Worm (Caenorhabditis elegans): ENCODE results near the gene fbxb-34.
"Not testable (repeated sequence)": the region's sequence is repeated elsewhere in the genome, so short reads cannot be mapped to it uniquely, and the experiment has no call there.

The fbxb-34 gene

DNA sequence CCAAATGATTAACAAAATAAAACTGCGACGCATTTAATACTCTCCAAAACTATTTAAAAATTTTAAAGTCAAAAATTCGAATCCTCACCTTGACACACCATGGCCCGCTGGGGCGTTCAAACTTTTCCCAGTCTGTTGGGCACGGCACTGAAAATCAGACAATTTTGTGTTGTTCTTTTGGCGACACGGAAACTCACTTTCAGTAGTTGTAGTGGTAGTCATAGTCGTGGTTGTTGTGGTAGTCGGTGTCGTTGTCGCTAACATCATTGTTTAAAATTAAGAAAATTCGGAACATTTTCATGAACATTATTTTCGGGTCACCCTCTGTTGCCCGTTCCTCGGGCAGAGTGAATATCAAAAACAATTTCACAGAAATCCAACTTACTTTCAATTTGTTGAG lies 24.7 kb downstream of the fbxb-34 start, which contains the start of gene clec-118:
TSS of gene clec-118 (minus strand) at position 101 of the 400 bp plus-strand sequence.
- not testable (repeated sequence) for TF ChIP-seq nhr-28 (tag; optimal IDR thresholded peaks at IDR 0.05); unc-39 (tag; optimal IDR thresholded peaks at IDR 0.05); ces-1 (GFP tag; optimal IDR thresholded peaks at IDR 0.05)

DNA sequence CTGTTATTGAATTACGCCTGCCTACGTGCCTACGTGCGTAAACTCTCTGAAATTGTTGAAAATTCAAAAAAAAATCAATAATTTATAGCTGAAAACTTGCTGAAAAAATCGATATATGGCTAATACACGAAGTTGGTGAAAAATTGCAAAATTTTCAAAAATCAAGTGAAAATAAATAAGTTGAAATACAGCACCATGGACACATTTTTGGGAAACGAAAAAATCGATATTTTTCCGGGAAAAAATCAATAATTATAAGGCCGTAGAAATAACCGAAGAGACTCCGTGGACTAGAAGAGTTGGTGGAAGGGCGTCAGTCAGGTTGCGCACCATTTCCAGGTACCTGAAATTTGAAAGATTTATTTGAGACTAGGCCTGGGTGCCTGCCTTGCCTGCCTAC lies 27.1 kb downstream of the fbxb-34 start:
- TF ChIP-seq mab-5 (tag; optimal IDR thresholded peaks at IDR 0.05) = no peak
- TF ChIP-seq nhr-2 (tag; optimal IDR thresholded peaks at IDR 0.05) = no peak
- TF ChIP-seq nhr-76 (tag; optimal IDR thresholded peaks at IDR 0.05) = no peak
- no peak for TF ChIP-seq mep-1 (tag; optimal IDR thresholded peaks at IDR 0.05)
- no peak for TF ChIP-seq drap-1 (GFP tag; optimal IDR thresholded peaks at IDR 0.05)
- no peak for TF ChIP-seq nhr-12 (tag; optimal IDR thresholded peaks at IDR 0.05)
- no peak for TF ChIP-seq hlh-1 (tag; optimal IDR thresholded peaks at IDR 0.05)
- no peak for TF ChIP-seq nhr-237 (tag; optimal IDR thresholded peaks at IDR 0.05)
- TF ChIP-seq unc-39 (tag; optimal IDR thresholded peaks at IDR 0.05) = no peak
- TF ChIP-seq ces-1 (GFP tag; optimal IDR thresholded peaks at IDR 0.05) = no peak
- no peak for TF ChIP-seq lin-32 (GFP tag; optimal IDR thresholded peaks at IDR 0.05)
- TF ChIP-seq tbx-8 (GFP tag; optimal IDR thresholded peaks at IDR 0.05) = no peak
- no peak for TF ChIP-seq ceh-83 (GFP tag; optimal IDR thresholded peaks at IDR 0.05)
- no peak for TF ChIP-seq lin-13 (tag; optimal IDR thresholded peaks at IDR 0.05)
- no peak for TF ChIP-seq elt-3 (tag; optimal IDR thresholded peaks at IDR 0.05)
- no peak for TF ChIP-seq sptf-1 (tag; optimal IDR thresholded peaks at IDR 0.05)
- TF ChIP-seq bed-3 (GFP tag; optimal IDR thresholded peaks at IDR 0.05) = no peak
- no peak for TF ChIP-seq elt-1 (tag; optimal IDR thresholded peaks at IDR 0.05; ENCODE audit: borderline replicate concordance, insufficient read depth)
- TF ChIP-seq pha-4 (tag; optimal IDR thresholded peaks at IDR 0.05) = no peak

DNA sequence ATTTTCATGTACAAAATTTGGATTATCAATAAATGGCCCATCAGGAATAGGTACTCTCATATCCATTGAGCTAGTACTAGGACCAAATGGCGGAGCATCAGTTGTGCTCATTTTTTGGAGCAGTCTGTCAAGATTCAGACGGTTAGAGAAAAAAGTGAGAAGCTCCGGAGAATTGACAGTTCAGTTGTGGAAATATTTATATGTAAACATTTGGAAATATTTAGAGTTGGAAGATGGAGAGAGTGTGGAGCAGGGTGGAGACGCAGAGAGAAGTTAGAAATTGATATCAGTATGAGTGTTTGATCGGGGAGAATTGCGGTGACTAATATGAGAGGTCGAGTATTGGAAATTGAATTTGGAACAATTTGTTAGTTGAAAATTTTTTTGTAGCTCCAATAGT lies 33.5 kb downstream of the fbxb-34 start:
- TF ChIP-seq pha-4 (tag; optimal IDR thresholded peaks at IDR 0.05) = no peak

DNA sequence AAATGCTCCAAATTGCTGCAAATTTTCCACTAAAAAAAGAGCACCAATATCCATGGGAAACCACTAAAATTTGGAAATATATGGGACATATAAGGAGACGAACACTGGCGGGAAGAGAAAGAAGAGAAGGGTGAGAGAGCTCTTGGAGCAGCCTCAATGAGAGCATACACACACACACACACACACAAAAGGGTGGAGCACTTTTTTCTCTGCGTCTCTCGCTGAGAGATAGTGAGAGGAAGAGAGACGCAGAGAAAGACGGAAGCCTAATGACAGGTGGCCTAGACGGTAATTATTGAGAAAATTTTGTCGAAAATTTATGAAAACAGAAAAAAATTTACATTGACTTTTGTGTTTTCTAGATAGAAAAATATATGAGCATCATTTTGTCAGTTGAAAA lies 34.8 kb downstream of the fbxb-34 start:
- TF ChIP-seq mep-1 (tag; optimal IDR thresholded peaks at IDR 0.05) (peak; percentile 66), flh-1 (GFP tag; optimal IDR thresholded peaks at IDR 0.05) (no peak), sptf-1 (tag; optimal IDR thresholded peaks at IDR 0.05) (peak; percentile 10), pha-4 (tag; optimal IDR thresholded peaks at IDR 0.05) (peak; percentile 39), unc-39 (tag; optimal IDR thresholded peaks at IDR 0.05) (no peak), ces-1 (GFP tag; optimal IDR thresholded peaks at IDR 0.05) (peak; percentile 61), ham-2 (GFP tag; optimal IDR thresholded peaks at IDR 0.05) (no peak), hlh-1 (tag; optimal IDR thresholded peaks at IDR 0.05) (peak; percentile 39), unc-120 (tag; optimal IDR thresholded peaks at IDR 0.05; ENCODE audit: poor library complexity, severe bottlenecking) (peak; percentile 83), lin-32 (GFP tag; optimal IDR thresholded peaks at IDR 0.05) (peak; percentile 81), unc-62 (GFP tag; optimal IDR thresholded peaks at IDR 0.05) (peak; percentile 17)

DNA sequence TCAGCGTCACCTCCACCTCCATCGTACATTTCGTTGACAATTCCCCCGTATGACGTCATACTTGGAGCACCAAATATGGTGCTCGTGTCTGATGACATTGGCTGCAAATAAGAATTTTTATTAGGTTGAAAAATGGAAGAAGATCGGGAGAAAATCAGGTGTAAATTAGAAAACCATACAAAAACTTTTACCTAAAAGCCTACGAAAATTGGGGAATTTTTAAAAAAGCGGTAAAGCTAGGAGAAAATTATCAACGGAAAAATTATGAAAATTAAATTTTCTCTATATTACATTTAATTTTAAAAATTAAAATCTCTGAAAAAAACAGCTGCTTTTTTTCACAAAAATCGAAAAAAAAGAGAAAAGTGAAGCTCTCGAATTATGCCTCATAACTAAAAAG lies 36.8 kb downstream of the fbxb-34 start, which contains the start of gene T04B8.5:
TSS of gene T04B8.5 (minus strand) at position 101 of the 400 bp plus-strand sequence.
- TF ChIP-seq elt-1 (tag; optimal IDR thresholded peaks at IDR 0.05; ENCODE audit: borderline replicate concordance, insufficient read depth) = no peak
- peak; percentile 86 for TF ChIP-seq zip-8 (tag; optimal IDR thresholded peaks at IDR 0.05)

DNA sequence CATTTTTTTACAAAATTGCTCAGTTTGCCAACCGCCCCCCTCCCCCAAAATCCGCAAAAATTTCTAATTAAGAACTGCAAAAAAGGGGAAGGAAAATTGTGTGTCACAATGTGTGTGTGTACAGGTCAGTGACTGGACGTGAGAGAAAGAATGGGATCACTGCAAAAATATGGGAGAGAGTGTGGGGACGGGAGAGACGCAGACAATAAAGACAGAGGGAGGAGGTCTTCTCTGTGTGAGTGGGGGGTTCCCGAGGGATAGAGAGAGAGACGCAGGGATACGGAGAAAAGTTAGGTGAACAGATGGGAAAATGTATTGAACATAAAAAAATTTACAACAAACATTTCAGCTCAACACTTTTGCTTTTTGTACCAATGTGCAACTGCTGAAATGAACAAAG lies 38.3 kb downstream of the fbxb-34 start:
- TF ChIP-seq mep-1 (tag; optimal IDR thresholded peaks at IDR 0.05) (peak; percentile 53), sptf-1 (tag; optimal IDR thresholded peaks at IDR 0.05) (no peak), elt-3 (tag; optimal IDR thresholded peaks at IDR 0.05) (no peak), unc-62 (GFP tag; optimal IDR thresholded peaks at IDR 0.05) (peak; percentile 42), ceh-39 (tag; optimal IDR thresholded peaks at IDR 0.05) (peak; percentile 13), elt-1 (tag; optimal IDR thresholded peaks at IDR 0.05; ENCODE audit: borderline replicate concordance, insufficient read depth) (no peak), lin-13 (tag; optimal IDR thresholded peaks at IDR 0.05) (peak; percentile 6), nhr-2 (tag; optimal IDR thresholded peaks at IDR 0.05) (peak; percentile 90)

DNA sequence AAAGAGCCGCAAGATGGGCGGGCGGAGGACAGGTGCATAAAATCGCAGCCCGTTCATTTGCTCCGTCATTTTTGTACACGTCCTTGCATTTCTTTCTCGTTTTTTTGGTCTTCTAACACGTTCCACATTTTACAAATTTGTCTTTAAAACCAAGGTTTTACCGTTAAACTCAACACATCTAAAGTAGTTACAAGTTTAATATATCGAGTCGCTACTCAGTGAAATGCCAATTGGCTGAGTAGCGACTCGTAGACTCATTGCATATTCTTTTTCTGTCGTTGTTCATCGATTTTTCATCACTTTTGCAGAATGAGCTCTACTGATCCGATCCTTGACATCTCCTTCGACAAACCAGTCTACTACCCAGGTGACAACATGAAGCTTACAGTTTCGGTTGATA lies 39.6 kb downstream of the fbxb-34 start, which contains the start of gene arrd-1:
TSS of gene arrd-1 (plus strand) at position 301 of the 400 bp plus-strand sequence.
- TF ChIP-seq flh-1 (GFP tag; optimal IDR thresholded peaks at IDR 0.05) = no peak
- TF ChIP-seq sptf-1 (tag; optimal IDR thresholded peaks at IDR 0.05) = no peak
- TF ChIP-seq lin-13 (tag; optimal IDR thresholded peaks at IDR 0.05) = no peak
- TF ChIP-seq elt-3 (tag; optimal IDR thresholded peaks at IDR 0.05) = no peak
- no peak for TF ChIP-seq snpc-4 (tag; optimal IDR thresholded peaks at IDR 0.05)
- no peak for TF ChIP-seq lsy-2 (tag; optimal IDR thresholded peaks at IDR 0.05)
- no peak for TF ChIP-seq mls-2 (tag; optimal IDR thresholded peaks at IDR 0.05)
- TF ChIP-seq nhr-28 (tag; optimal IDR thresholded peaks at IDR 0.05) = no peak
- TF ChIP-seq ham-2 (GFP tag; optimal IDR thresholded peaks at IDR 0.05) = no peak
- TF ChIP-seq hlh-1 (tag; optimal IDR thresholded peaks at IDR 0.05) = no peak
- TF ChIP-seq nhr-76 (tag; optimal IDR thresholded peaks at IDR 0.05) = no peak
- TF ChIP-seq ces-1 (GFP tag; optimal IDR thresholded peaks at IDR 0.05) = no peak
- no peak for TF ChIP-seq nhr-2 (tag; optimal IDR thresholded peaks at IDR 0.05)
- no peak for TF ChIP-seq lin-32 (GFP tag; optimal IDR thresholded peaks at IDR 0.05)
- no peak for TF ChIP-seq pha-4 (tag; optimal IDR thresholded peaks at IDR 0.05)
- no peak for TF ChIP-seq elt-1 (tag; optimal IDR thresholded peaks at IDR 0.05; ENCODE audit: borderline replicate concordance, insufficient read depth)
- no peak for TF ChIP-seq blmp-1 (tag; optimal IDR thresholded peaks at IDR 0.05)
- TF ChIP-seq M03D4.4 (tag; optimal IDR thresholded peaks at IDR 0.05) = no peak

Data from whole organism, mixed stage, embryonic.